Worm (Caenorhabditis elegans) whole organism, young adult: ENCODE results near the gene acer-1.
A peak's percentile ranks its signal among the peaks of the same experiment; 100 is the strongest.

ENCODE experiments used
- B0019.2 ChIP-seq: fragments of 200-800 bp; sonication (Bioruptor generic); conservative IDR thresholded peaks from 2 replicates; pipeline ENCODE4 v1.3.6; 2022; ENCODE audit warnings: missing genetic modification reagents, missing genetic modification characterization, missing compliant biosample characterization
- B0336.3 ChIP-seq: fragments of 200-800 bp; sonication (Bioruptor generic); IDR thresholded peaks from 2 replicates; pipeline ENCODE4 v1.3.6; 2022; ENCODE audit warnings: missing genetic modification characterization, missing compliant biosample characterization
- D2030.7 ChIP-seq: fragments of 200-800 bp; sonication (Bioruptor generic); IDR thresholded peaks from 2 replicates; pipeline ENCODE4 v1.3.6; 2022; ENCODE audit warnings: missing genetic modification reagents, missing genetic modification characterization, missing compliant biosample characterization
- F23B12.7 ChIP-seq: sonication (generic microtip); optimal IDR thresholded peaks from 2 replicates; lab custom pipeline; 2017; ENCODE audit warnings: missing genetic modification characterization, mild to moderate bottlenecking, missing compliant biosample characterization, antibody characterized with exemption, moderate library complexity; ENCODE audit not compliant: insufficient read depth
- F33H1.4 ChIP-seq: fragments of 200-800 bp; sonication (Bioruptor generic); IDR thresholded peaks from 2 replicates; pipeline ENCODE4 v1.3.6; 2022; ENCODE audit warnings: missing genetic modification reagents, missing genetic modification characterization, missing compliant biosample characterization
- F37B4.10 ChIP-seq: fragments of 200-800 bp; sonication (Bioruptor generic); IDR thresholded peaks from 2 replicates; pipeline ENCODE4 v1.3.6; 2022; ENCODE audit warnings: missing genetic modification characterization, missing compliant biosample characterization
- F49E8.2 ChIP-seq: sonication (generic microtip); optimal IDR thresholded peaks from 3 replicates; lab custom pipeline; 2017; ENCODE audit warnings: missing genetic modification characterization, mild to moderate bottlenecking, missing compliant biosample characterization, antibody characterized with exemption, moderate library complexity; ENCODE audit not compliant: insufficient read depth
- F57A8.1 ChIP-seq: fragments of 200-800 bp; sonication (Bioruptor generic); optimal IDR thresholded peaks from 2 replicates; lab custom pipeline; 2018; ENCODE audit warnings: mild to moderate bottlenecking, missing genetic modification characterization, moderate library complexity, missing compliant biosample characterization
- F57C9.4 ChIP-seq: sonication (generic microtip); optimal IDR thresholded peaks from 2 replicates; lab custom pipeline; 2017; ENCODE audit warnings: mild to moderate bottlenecking, missing genetic modification characterization, missing compliant biosample characterization
- K11D2.4 ChIP-seq: fragments of 200-800 bp; sonication (Bioruptor generic); IDR thresholded peaks from 2 replicates; pipeline ENCODE4 v1.3.6; 2022; ENCODE audit warnings: missing genetic modification reagents, missing genetic modification characterization, missing compliant biosample characterization
- T07F8.4 ChIP-seq: sonication (generic microtip); optimal IDR thresholded peaks from 2 replicates; lab custom pipeline; 2016; ENCODE audit warnings: mild to moderate bottlenecking, missing genetic modification characterization, moderate library complexity, missing compliant biosample characterization
- T26A5.8 ChIP-seq: sonication (generic microtip); optimal IDR thresholded peaks from 2 replicates; lab custom pipeline; 2016; ENCODE audit warnings: missing genetic modification characterization, missing compliant biosample characterization
- Y53F4B.3 ChIP-seq: fragments of 200-800 bp; sonication (Bioruptor generic); IDR thresholded peaks from 2 replicates; pipeline ENCODE4 v1.3.6; 2022; ENCODE audit warnings: missing genetic modification reagents, missing genetic modification characterization, missing compliant biosample characterization
- Y67H2A.10 ChIP-seq: fragments of 200-800 bp; sonication (Bioruptor generic); conservative IDR thresholded peaks from 2 replicates; pipeline ENCODE4 v1.3.6; 2022; ENCODE audit warnings: missing genetic modification reagents, missing genetic modification characterization, missing compliant biosample characterization
- Y95B8A.8 ChIP-seq: fragments of 200-800 bp; sonication (Bioruptor generic); IDR thresholded peaks from 2 replicates; pipeline ENCODE4 v1.3.6; 2022; ENCODE audit warnings: missing genetic modification reagents, missing genetic modification characterization, missing compliant biosample characterization
- ZK185.1 ChIP-seq: sonication (generic microtip); optimal IDR thresholded peaks from 2 replicates; lab custom pipeline; 2016; ENCODE audit warnings: mild to moderate bottlenecking, missing genetic modification characterization, missing compliant biosample characterization; ENCODE audit not compliant: poor library complexity, severe bottlenecking
- aptf-3 ChIP-seq: fragments of 200-800 bp; sonication (Bioruptor generic); IDR thresholded peaks from 2 replicates; pipeline ENCODE4 v1.3.6; 2022; ENCODE audit warnings: missing genetic modification characterization, missing compliant biosample characterization
- athp-1 ChIP-seq: sonication (generic microtip); optimal IDR thresholded peaks from 2 replicates; lab custom pipeline; 2017; ENCODE audit warnings: mild to moderate bottlenecking, missing genetic modification characterization, missing compliant biosample characterization
- attf-3 ChIP-seq: fragments of 200-800 bp; sonication (Bioruptor generic); conservative IDR thresholded peaks from 2 replicates; pipeline ENCODE4 v1.3.6; 2022; ENCODE audit warnings: missing genetic modification reagents, missing genetic modification characterization, missing compliant biosample characterization
- attf-5 ChIP-seq: fragments of 200-800 bp; sonication (Bioruptor generic); optimal IDR thresholded peaks from 2 replicates; lab custom pipeline; 2018; ENCODE audit warnings: mild to moderate bottlenecking, missing genetic modification characterization, missing compliant biosample characterization
- attf-6 ChIP-seq: fragments of 200-800 bp; sonication (Bioruptor generic); IDR thresholded peaks from 2 replicates; pipeline ENCODE4 v1.3.6; 2022; ENCODE audit warnings: missing genetic modification reagents, missing genetic modification characterization, missing compliant biosample characterization
- bed-1 ChIP-seq: fragments of 200-800 bp; sonication (Bioruptor generic); IDR thresholded peaks from 2 replicates; pipeline ENCODE4 v1.3.6; 2022; ENCODE audit warnings: missing genetic modification reagents, missing genetic modification characterization, missing compliant biosample characterization
- bed-2 ChIP-seq: fragments of 200-800 bp; sonication (Bioruptor generic); IDR thresholded peaks from 2 replicates; pipeline ENCODE4 v1.3.6; 2022; ENCODE audit warnings: missing genetic modification reagents, missing genetic modification characterization, missing compliant biosample characterization
- ceh-79 ChIP-seq: sonication (generic microtip); optimal IDR thresholded peaks from 2 replicates; lab custom pipeline; 2017; ENCODE audit warnings: mild to moderate bottlenecking, missing genetic modification characterization, missing compliant biosample characterization
- die-1 ChIP-seq: sonication (generic microtip); optimal IDR thresholded peaks from 2 replicates; lab custom pipeline; 2016; ENCODE audit warnings: missing genotype, mild to moderate bottlenecking, missing genetic modification characterization, missing compliant biosample characterization
- dpl-1 ChIP-seq: fragments of 150-350 bp; optimal IDR thresholded peaks from 2 replicates; lab custom pipeline; 2014; ENCODE audit warnings: missing biosample characterization, missing genetic modification reagents, missing genetic modification characterization
- egl-44 ChIP-seq: fragments of 200-800 bp; sonication (Bioruptor generic); IDR thresholded peaks from 2 replicates; pipeline ENCODE4 v1.3.6; 2022; ENCODE audit warnings: missing genetic modification reagents, missing genetic modification characterization, missing compliant biosample characterization
- gei-17 ChIP-seq: fragments of 200-800 bp; sonication (Bioruptor generic); optimal IDR thresholded peaks from 2 replicates; lab custom pipeline; 2018; ENCODE audit warnings: mild to moderate bottlenecking, missing genetic modification characterization, missing compliant biosample characterization
- hlh-12 ChIP-seq: sonication (generic microtip); optimal IDR thresholded peaks from 2 replicates; lab custom pipeline; 2016; ENCODE audit warnings: missing genetic modification characterization, missing compliant biosample characterization
- hmg-1.2 ChIP-seq: fragments of 200-800 bp; sonication (Bioruptor generic); IDR thresholded peaks from 2 replicates; pipeline ENCODE4 v1.3.6; 2022; ENCODE audit warnings: missing genetic modification reagents, missing genetic modification characterization, missing compliant biosample characterization
- hmg-20 ChIP-seq: fragments of 200-800 bp; sonication (Bioruptor generic); IDR thresholded peaks from 2 replicates; pipeline ENCODE4 v1.3.6; 2022; ENCODE audit warnings: missing genetic modification reagents, missing genetic modification characterization, missing compliant biosample characterization
- hrde-1 ChIP-seq: sonication (generic microtip); optimal IDR thresholded peaks from 2 replicates; lab custom pipeline; 2016; ENCODE audit warnings: missing genetic modification characterization, mild to moderate bottlenecking, missing compliant biosample characterization, moderate library complexity, missing genotype, missing genetic modification reagents, borderline replicate concordance
- hsf-1 ChIP-seq: fragments of 200-800 bp; sonication (Bioruptor generic); IDR thresholded peaks from 2 replicates; pipeline ENCODE4 v1.3.6; 2022; ENCODE audit warnings: missing genetic modification reagents, missing genetic modification characterization, missing compliant biosample characterization
- lin-26 ChIP-seq: fragments of 200-800 bp; sonication (Bioruptor generic); IDR thresholded peaks from 2 replicates; pipeline ENCODE4 v1.3.6; 2022; ENCODE audit warnings: missing genetic modification reagents, missing genetic modification characterization, missing compliant biosample characterization
- lin-40 ChIP-seq: sonication (generic microtip); optimal IDR thresholded peaks from 2 replicates; lab custom pipeline; 2016; ENCODE audit warnings: missing genetic modification characterization, mild to moderate bottlenecking, missing compliant biosample characterization, missing genotype, missing genetic modification reagents
- madf-10 ChIP-seq: sonication (generic microtip); optimal IDR thresholded peaks from 2 replicates; lab custom pipeline; 2016; ENCODE audit warnings: mild to moderate bottlenecking, missing genetic modification characterization, missing compliant biosample characterization
- madf-3 ChIP-seq: fragments of 200-800 bp; sonication (Bioruptor generic); IDR thresholded peaks from 2 replicates; pipeline ENCODE4 v1.3.6; 2022; ENCODE audit warnings: missing genetic modification reagents, missing genetic modification characterization, missing compliant biosample characterization
- madf-8 ChIP-seq: fragments of 200-800 bp; sonication (Bioruptor generic); conservative IDR thresholded peaks from 2 replicates; pipeline ENCODE4 v1.3.6; 2022; ENCODE audit warnings: missing genetic modification reagents, missing genetic modification characterization, missing compliant biosample characterization
- nfya-1 ChIP-seq: sonication (generic microtip); optimal IDR thresholded peaks from 2 replicates; lab custom pipeline; 2017; ENCODE audit warnings: antibody characterized with exemption, missing compliant biosample characterization, missing genetic modification characterization, borderline replicate concordance; ENCODE audit not compliant: insufficient read depth
- nhr-27 ChIP-seq: fragments of 200-800 bp; sonication (Bioruptor generic); optimal IDR thresholded peaks from 2 replicates; lab custom pipeline; 2018; ENCODE audit warnings: mild to moderate bottlenecking, missing genetic modification characterization, moderate library complexity, missing compliant biosample characterization
- repo-1 ChIP-seq: sonication (generic microtip); optimal IDR thresholded peaks from 2 replicates; lab custom pipeline; 2017; ENCODE audit warnings: mild to moderate bottlenecking, missing genetic modification characterization, missing compliant biosample characterization
- sdz-38 ChIP-seq: sonication (generic microtip); optimal IDR thresholded peaks from 2 replicates; lab custom pipeline; 2016; ENCODE audit warnings: missing genotype, missing genetic modification characterization, missing compliant biosample characterization
- sptf-2 ChIP-seq: fragments of 200-800 bp; sonication (Bioruptor generic); optimal IDR thresholded peaks from 2 replicates; lab custom pipeline; 2018; ENCODE audit warnings: mild to moderate bottlenecking, missing genetic modification characterization, missing compliant biosample characterization
- tbx-9 ChIP-seq: sonication (generic microtip); optimal IDR thresholded peaks from 2 replicates; lab custom pipeline; 2016; ENCODE audit warnings: borderline replicate concordance, missing genetic modification characterization, inconsistent platforms, missing compliant biosample characterization
- unc-130 ChIP-seq: sonication (generic microtip); optimal IDR thresholded peaks from 2 replicates; lab custom pipeline; 2016; ENCODE audit warnings: missing genetic modification reagents, missing genetic modification characterization, missing compliant biosample characterization
- xnd-1 ChIP-seq: sonication (generic microtip); optimal IDR thresholded peaks from 2 replicates; lab custom pipeline; 2016; ENCODE audit warnings: missing genotype, missing genetic modification reagents, missing genetic modification characterization, missing compliant biosample characterization
- zim-3 ChIP-seq: sonication (generic microtip); optimal IDR thresholded peaks from 2 replicates; lab custom pipeline; 2017; ENCODE audit warnings: mild to moderate bottlenecking, missing genetic modification characterization, moderate library complexity, missing compliant biosample characterization
- ztf-22 ChIP-seq: fragments of 200-800 bp; sonication (Bioruptor generic); optimal IDR thresholded peaks from 2 replicates; lab custom pipeline; 2018; ENCODE audit warnings: mild to moderate bottlenecking, missing genetic modification characterization, moderate library complexity, missing compliant biosample characterization
- ztf-25 ChIP-seq: fragments of 200-800 bp; sonication (Bioruptor generic); IDR thresholded peaks from 2 replicates; pipeline ENCODE4 v1.3.6; 2022; ENCODE audit warnings: missing genetic modification reagents, missing genetic modification characterization, missing compliant biosample characterization

Gene acer-1

DNA sequence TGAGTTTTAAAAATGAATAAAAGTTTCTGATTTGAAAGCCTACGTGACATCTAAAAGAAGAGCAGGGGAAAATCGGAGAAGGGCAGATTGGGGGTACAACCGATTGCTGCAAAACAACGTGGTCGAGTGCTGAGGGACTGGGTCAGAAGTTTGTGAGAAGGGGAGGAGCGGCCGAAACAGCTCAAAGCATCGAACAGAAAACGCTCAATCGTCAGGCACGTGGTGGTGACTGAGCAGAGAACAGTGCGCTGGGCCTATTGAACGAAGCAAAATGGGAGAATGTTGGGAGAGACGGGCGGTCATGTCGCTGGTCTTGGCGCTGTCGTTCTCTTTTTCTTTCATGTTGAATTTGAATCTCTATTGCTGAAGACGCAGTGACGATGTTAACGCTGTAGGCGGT, 976 bp upstream of the acer-1 start (continued):
- TF ChIP-seq lin-26 (GFP tag; lab: Robert Waterston, UW), result peak; percentile 71
- no peak for TF ChIP-seq Y53F4B.3 (GFP tag; lab: Robert Waterston, UW)
- 0 out of 2 replicates have a peak, but pooled peaks have one; percentile 15 for TF ChIP-seq hmg-20 (GFP tag; lab: Robert Waterston, UW)
- TF ChIP-seq attf-3 (GFP tag; lab: Robert Waterston, UW), result no peak
- TF ChIP-seq attf-5 (GFP tag; lab: Kevin White, UChicago), result peak; percentile 55
- TF ChIP-seq F23B12.7, result no peak
- TF ChIP-seq T07F8.4 (tag; lab: Kevin White, UChicago), result no peak
- no peak for TF ChIP-seq F57A8.1 (GFP tag; lab: Kevin White, UChicago)
- TF ChIP-seq madf-8 (GFP tag; lab: Robert Waterston, UW), result no peak
- TF ChIP-seq madf-3 (GFP tag; lab: Robert Waterston, UW), result no peak
- no peak for TF ChIP-seq tbx-9 (tag; lab: Kevin White, UChicago)
- no peak for TF ChIP-seq aptf-3 (GFP tag; lab: Robert Waterston, UW)
- no peak for TF ChIP-seq T26A5.8
- no peak for TF ChIP-seq hsf-1 (GFP tag; lab: Robert Waterston, UW)
- TF ChIP-seq hrde-1 (tag; lab: Kevin White, UChicago), result peak; percentile 6
- peak; percentile 42 for TF ChIP-seq hmg-1.2 (GFP tag; lab: Robert Waterston, UW)
- TF ChIP-seq B0336.3, result no peak; the same call in 1 of the 2 replicates
- no peak for TF ChIP-seq B0019.2
- no peak for TF ChIP-seq ztf-22 (GFP tag; lab: Kevin White, UChicago)
- no peak for TF ChIP-seq D2030.7 (GFP tag; lab: Robert Waterston, UW)
- no peak for TF ChIP-seq dpl-1 (GFP tag; lab: Kevin White, UChicago)
- no peak for TF ChIP-seq xnd-1 (tag; lab: Kevin White, UChicago)
- TF ChIP-seq egl-44 (GFP tag; lab: Robert Waterston, UW), result peak; percentile 80
- TF ChIP-seq nfya-1, result no peak
- no peak for TF ChIP-seq lin-40 (tag; lab: Kevin White, UChicago)
- TF ChIP-seq F37B4.10 (GFP tag; lab: Robert Waterston, UW), result 0 out of 2 replicates have a peak, but pooled peaks have one; percentile 78
- no peak for TF ChIP-seq bed-2 (GFP tag; lab: Robert Waterston, UW)
- TF ChIP-seq F57C9.4 (tag; lab: Kevin White, UChicago), result no peak
- no peak for TF ChIP-seq ceh-79 (tag; lab: Kevin White, UChicago)
- TF ChIP-seq die-1 (tag; lab: Kevin White, UChicago), result no peak
- TF ChIP-seq attf-6 (GFP tag; lab: Robert Waterston, UW), result no peak
- no peak for TF ChIP-seq sptf-2 (GFP tag; lab: Kevin White, UChicago)
- TF ChIP-seq madf-10 (tag; lab: Kevin White, UChicago), result peak; percentile 39
- no peak for TF ChIP-seq F33H1.4 (GFP tag; lab: Robert Waterston, UW)
- no peak for TF ChIP-seq Y67H2A.10 (GFP tag; lab: Robert Waterston, UW)
- no peak for TF ChIP-seq ztf-25 (GFP tag; lab: Robert Waterston, UW)
- no peak for TF ChIP-seq Y95B8A.8 (GFP tag; lab: Robert Waterston, UW)
- no peak for TF ChIP-seq unc-130 (GFP tag; lab: Kevin White, UChicago)
- no peak for TF ChIP-seq bed-1
- TF ChIP-seq hlh-12, result no peak
- no peak for TF ChIP-seq sdz-38 (tag; lab: Kevin White, UChicago)
- peak; percentile 5 for TF ChIP-seq repo-1
- peak; percentile 13 for TF ChIP-seq athp-1 (tag; lab: Kevin White, UChicago)
- no peak for TF ChIP-seq ZK185.1 (tag; lab: Kevin White, UChicago)
- TF ChIP-seq zim-3 (tag; lab: Kevin White, UChicago), result no peak
- no peak for TF ChIP-seq K11D2.4
- TF ChIP-seq gei-17 (GFP tag; lab: Kevin White, UChicago), result no peak
- no peak for TF ChIP-seq nhr-27 (tag; lab: Kevin White, UChicago)
- no peak for TF ChIP-seq F49E8.2
